Fruit fly (Drosophila melanogaster) whole organism, embryonic: ENCODE measurements around the gene nonA.
A peak's percentile ranks its signal among the peaks of the same experiment; 100 is the strongest.

Experiments
- Abd-B ChIP-seq: fragments of 200-800 bp; sonication (Bioruptor generic); optimal IDR thresholded peaks from 2 replicates; lab custom pipeline; 2018; ENCODE audit warnings: missing biosample characterization, mild to moderate bottlenecking, missing genetic modification characterization, moderate library complexity
- CG10267 ChIP-seq: fragments of 200-800 bp; sonication (Bioruptor generic); optimal IDR thresholded peaks from 2 replicates; lab custom pipeline; 2018; ENCODE audit warnings: missing biosample characterization, mild to moderate bottlenecking, missing genetic modification characterization, moderate library complexity
- CG10321 ChIP-seq: fragments of 200-800 bp; sonication (Bioruptor generic); IDR thresholded peaks from 2 replicates; pipeline ENCODE4 v1.3.6; 2022; ENCODE audit warnings: missing biosample characterization, missing genetic modification characterization
- CG10462 ChIP-seq: fragments of 200-800 bp; sonication (Bioruptor generic); optimal IDR thresholded peaks from 2 replicates; lab custom pipeline; 2016; ENCODE audit warnings: missing biosample characterization, missing genetic modification characterization
- CG11085 ChIP-seq: fragments of 200-800 bp; sonication (Bioruptor generic); IDR thresholded peaks from 2 replicates; pipeline ENCODE4 v1.3.6; 2022; ENCODE audit warnings: missing biosample characterization, missing genetic modification characterization
- CG11560 ChIP-seq: fragments of 200-800 bp; sonication (Bioruptor generic); IDR thresholded peaks from 3 replicates; pipeline ENCODE4 v1.3.6; 2022; ENCODE audit warnings: missing biosample characterization, missing genetic modification characterization
- CG12104 ChIP-seq: fragments of 200-800 bp; sonication (Bioruptor generic); optimal IDR thresholded peaks from 3 replicates; lab custom pipeline; 2016; ENCODE audit warnings: missing biosample characterization, missing genetic modification characterization
- CG14667 ChIP-seq: fragments of 200-800 bp; sonication (Bioruptor generic); IDR thresholded peaks from 2 replicates; pipeline ENCODE4 v1.3.6; 2022; ENCODE audit warnings: missing biosample characterization, missing genetic modification characterization
- CG1602 ChIP-seq: fragments of 200-800 bp; sonication (Bioruptor generic); optimal IDR thresholded peaks from 3 replicates; lab custom pipeline; 2016; ENCODE audit warnings: missing biosample characterization, missing genetic modification characterization
- CG1647 ChIP-seq: fragments of 200-800 bp; sonication (Bioruptor generic); optimal IDR thresholded peaks from 3 replicates; lab custom pipeline; 2016; ENCODE audit warnings: missing biosample characterization, missing genetic modification characterization
- CG2199 ChIP-seq: fragments of 200-800 bp; sonication (Bioruptor generic); IDR thresholded peaks from 3 replicates; pipeline ENCODE4 v1.3.6; 2022; ENCODE audit warnings: missing biosample characterization, missing genetic modification characterization
- CG33213 ChIP-seq: fragments of 200-800 bp; sonication (Bioruptor generic); optimal IDR thresholded peaks from 3 replicates; lab custom pipeline; 2016; ENCODE audit warnings: missing biosample characterization, missing genetic modification characterization
- CG42726 ChIP-seq: fragments of 200-800 bp; sonication (Bioruptor generic); IDR thresholded peaks from 2 replicates; pipeline ENCODE4 v1.3.6; 2022; ENCODE audit warnings: missing biosample characterization, missing genetic modification characterization; ENCODE audit not compliant: partially characterized antibody
- CG5180 ChIP-seq: fragments of 200-800 bp; sonication (Bioruptor generic); optimal IDR thresholded peaks from 3 replicates; lab custom pipeline; 2017; ENCODE audit warnings: missing biosample characterization, missing genetic modification characterization, mild to moderate bottlenecking, moderate library complexity, missing genetic modification reagents
- CG5953 ChIP-seq: fragments of 200-800 bp; sonication (Bioruptor generic); IDR thresholded peaks from 2 replicates; pipeline ENCODE4 v1.3.6; 2022; ENCODE audit warnings: missing biosample characterization, missing genetic modification characterization
- CG6175 ChIP-seq: fragments of 200-800 bp; sonication (Bioruptor generic); IDR thresholded peaks from 3 replicates; pipeline ENCODE4 v1.3.6; 2022; ENCODE audit warnings: missing biosample characterization, missing genetic modification characterization
- CG6813 ChIP-seq: fragments of 200-800 bp; sonication (Bioruptor generic); optimal IDR thresholded peaks from 2 replicates; lab custom pipeline; 2017; ENCODE audit warnings: missing biosample characterization, missing genetic modification characterization, mild to moderate bottlenecking, moderate library complexity, missing genetic modification reagents
- CG9932 ChIP-seq: fragments of 200-800 bp; sonication (Bioruptor generic); IDR thresholded peaks from 2 replicates; pipeline ENCODE4 v1.3.6; 2022; ENCODE audit warnings: missing biosample characterization, missing genetic modification characterization
- CHES-1-like ChIP-seq: fragments of 200-800 bp; sonication (Bioruptor generic); optimal IDR thresholded peaks from 2 replicates; lab custom pipeline; 2016; ENCODE audit warnings: missing biosample characterization, missing genetic modification characterization
- Doc2 ChIP-seq: fragments of 200-800 bp; sonication (Bioruptor generic); IDR thresholded peaks from 2 replicates; pipeline ENCODE4 v1.3.6; 2022; ENCODE audit warnings: missing biosample characterization, missing genetic modification characterization
- Drgx ChIP-seq: fragments of 200-800 bp; sonication (Bioruptor generic); IDR thresholded peaks from 2 replicates; pipeline ENCODE4 v1.3.6; 2022; ENCODE audit warnings: missing biosample characterization, missing genetic modification characterization
- Ets97D ChIP-seq: fragments of 200-800 bp; sonication (Bioruptor generic); optimal IDR thresholded peaks from 3 replicates; lab custom pipeline; 2016; ENCODE audit warnings: missing biosample characterization, missing genetic modification characterization
- Lhr ChIP-seq: fragments of 200-800 bp; sonication (Bioruptor generic); optimal IDR thresholded peaks from 3 replicates; lab custom pipeline; 2017; ENCODE audit warnings: mild to moderate bottlenecking, missing biosample characterization, missing genetic modification reagents, missing genetic modification characterization
- Med ChIP-seq: fragments of 200-800 bp; sonication (Bioruptor generic); peaks from one replicate; lab custom pipeline; 2016; ENCODE audit warnings: missing biosample characterization, missing genetic modification characterization, mild to moderate bottlenecking, inconsistent platforms, moderate library complexity
- Neu2 ChIP-seq: fragments of 200-800 bp; sonication (Bioruptor generic); optimal IDR thresholded peaks from 3 replicates; lab custom pipeline; 2016; ENCODE audit warnings: missing biosample characterization, missing genetic modification characterization, borderline replicate concordance
- Ravus ChIP-seq: fragments of 200-800 bp; sonication (Bioruptor generic); IDR thresholded peaks from 2 replicates; pipeline ENCODE4 v1.3.6; 2022; ENCODE audit warnings: missing biosample characterization, missing genetic modification characterization
- Rfx ChIP-seq: fragments of 200-800 bp; sonication (Bioruptor generic); IDR thresholded peaks from 2 replicates; pipeline ENCODE4 v1.3.6; 2022; ENCODE audit warnings: missing biosample characterization, missing genetic modification characterization
- TFAM ChIP-seq: fragments of 200-800 bp; sonication (Bioruptor generic); optimal IDR thresholded peaks from 2 replicates; lab custom pipeline; 2017; ENCODE audit warnings: missing biosample characterization, missing genetic modification characterization, inconsistent platforms
- az2 ChIP-seq: fragments of 200-800 bp; sonication (Bioruptor generic); optimal IDR thresholded peaks from 3 replicates; lab custom pipeline; 2016; ENCODE audit warnings: missing biosample characterization, missing genetic modification characterization
- eyg ChIP-seq: fragments of 200-800 bp; sonication (Bioruptor generic); optimal IDR thresholded peaks from 3 replicates; lab custom pipeline; 2016; ENCODE audit warnings: missing biosample characterization, missing genetic modification characterization
- gcm ChIP-seq: fragments of 200-800 bp; sonication (Bioruptor generic); optimal IDR thresholded peaks from 2 replicates; lab custom pipeline; 2019; ENCODE audit warnings: missing biosample characterization, mild to moderate bottlenecking, missing genetic modification characterization, moderate library complexity
- gsb-n ChIP-seq: fragments of 200-800 bp; sonication (Bioruptor generic); optimal IDR thresholded peaks from 3 replicates; lab custom pipeline; 2018; ENCODE audit warnings: missing biosample characterization, mild to moderate bottlenecking, missing genetic modification characterization
- h ChIP-seq: fragments of >200 bp; optimal IDR thresholded peaks from 2 replicates; lab custom pipeline; 2017
- hth ChIP-seq: fragments of >200 bp; optimal IDR thresholded peaks from 2 replicates; lab custom pipeline; 2017; ENCODE audit warnings: inconsistent platforms
- kah ChIP-seq: fragments of 200-800 bp; sonication (Bioruptor generic); optimal IDR thresholded peaks from 2 replicates; lab custom pipeline; 2018; ENCODE audit warnings: missing biosample characterization, mild to moderate bottlenecking, missing genetic modification characterization
- nerfin-1 ChIP-seq: fragments of 200-800 bp; sonication (Bioruptor generic); optimal IDR thresholded peaks from 3 replicates; lab custom pipeline; 2019; ENCODE audit warnings: missing biosample characterization, mild to moderate bottlenecking, missing genetic modification characterization, moderate library complexity
- psq ChIP-seq: fragments of 200-800 bp; sonication (Bioruptor generic); optimal IDR thresholded peaks from 2 replicates; lab custom pipeline; 2017; ENCODE audit warnings: missing biosample characterization, missing genetic modification characterization
- repo ChIP-seq: fragments of 200-800 bp; sonication (Bioruptor generic); optimal IDR thresholded peaks from 2 replicates; lab custom pipeline; 2016; ENCODE audit warnings: missing biosample characterization, missing genetic modification characterization
- ro ChIP-seq: fragments of 200-800 bp; sonication (Bioruptor generic); IDR thresholded peaks from 2 replicates; pipeline ENCODE4 v1.3.6; 2022; ENCODE audit warnings: missing biosample characterization, missing genetic modification characterization
- sima ChIP-seq: fragments of 200-800 bp; sonication (Bioruptor generic); optimal IDR thresholded peaks from 2 replicates; lab custom pipeline; 2016; ENCODE audit warnings: missing biosample characterization, missing genetic modification characterization
- slbo ChIP-seq: fragments of 200-800 bp; sonication (Bioruptor generic); IDR thresholded peaks from 2 replicates; pipeline ENCODE4 v1.3.6; 2022; ENCODE audit warnings: missing biosample characterization, missing genetic modification characterization
- slou ChIP-seq: fragments of 200-800 bp; sonication (Bioruptor generic); optimal IDR thresholded peaks from 3 replicates; lab custom pipeline; 2016; ENCODE audit warnings: missing biosample characterization, missing genetic modification characterization
- toy ChIP-seq: fragments of 200-800 bp; sonication (Bioruptor generic); IDR thresholded peaks from 2 replicates; pipeline ENCODE4 v1.3.6; 2022; ENCODE audit warnings: missing biosample characterization, missing genetic modification characterization
- twi ChIP-seq: fragments of 200-800 bp; optimal IDR thresholded peaks from 2 replicates; lab custom pipeline; 2019; ENCODE audit warnings: missing biosample characterization, mild to moderate bottlenecking, missing genetic modification characterization, moderate library complexity
- usp ChIP-seq: fragments of >200 bp; optimal IDR thresholded peaks from 2 replicates; lab custom pipeline; 2017; ENCODE audit warnings: missing biosample characterization, missing genetic modification characterization
- vfl ChIP-seq: fragments of 200-800 bp; sonication (Bioruptor generic); optimal IDR thresholded peaks from 2 replicates; lab custom pipeline; 2016; ENCODE audit warnings: missing biosample characterization, missing genetic modification characterization
- vvl ChIP-seq: fragments of 200-800 bp; sonication (Bioruptor generic); IDR thresholded peaks from 2 replicates; pipeline ENCODE4 v1.3.6; 2022; ENCODE audit warnings: missing biosample characterization, missing genetic modification characterization

nonA gene

DNA sequence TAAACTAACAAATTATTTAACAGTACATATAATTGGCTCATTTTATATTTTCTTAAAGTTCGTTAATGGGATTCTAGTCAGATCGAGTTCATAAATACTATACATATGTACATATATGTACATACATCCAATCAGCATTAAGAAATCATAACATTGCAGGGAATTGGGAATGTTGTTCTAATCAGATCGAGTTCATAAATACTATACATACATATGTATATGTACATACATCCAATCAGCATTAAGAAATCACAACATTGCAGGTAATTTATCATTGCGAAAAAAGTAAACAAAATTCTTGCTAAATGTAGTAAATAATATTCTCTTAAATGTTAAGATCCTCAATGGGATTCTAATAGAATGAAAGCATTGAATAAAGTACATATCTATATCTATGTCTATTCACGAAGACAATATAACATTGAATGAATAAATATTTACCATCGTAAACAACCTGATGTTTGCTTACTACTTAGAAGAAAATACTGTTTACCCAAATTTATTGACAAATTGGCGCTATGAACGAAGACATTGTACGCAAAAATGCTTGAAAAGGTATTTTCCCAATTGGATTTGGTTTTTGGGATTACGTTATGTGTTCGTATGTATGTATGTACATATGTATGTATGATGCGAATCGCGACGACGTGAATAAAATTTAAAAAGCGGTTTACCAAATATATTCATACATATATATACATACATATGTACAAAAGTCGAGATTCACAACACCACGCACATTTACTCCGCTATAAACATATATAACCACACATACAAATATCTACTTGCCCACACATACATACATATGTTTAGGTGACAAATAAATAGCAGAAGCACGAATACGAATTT lies 22.5 kb downstream of the nonA start (continued):
- TF ChIP-seq CG9932 (GFP tag; lab: Robert Waterston, UW) (no peak; the same call in 1 of the 2 replicates), Ravus (no peak; the same call in 1 of the 2 replicates), vfl (GFP tag; lab: Kevin White, UChicago) (no peak), CG11085 (GFP tag; lab: Robert Waterston, UW) (peak; percentile 30; the same call in 1 of the 2 replicates), CG1647 (GFP tag; lab: Kevin White, UChicago) (no peak), CG5953 (GFP tag; lab: Robert Waterston, UW) (no peak), gcm (GFP tag; lab: Kevin White, UChicago) (peak; percentile 82), Rfx (GFP tag; lab: Robert Waterston, UW) (peak; percentile 68; the same call in 1 of the 2 replicates), CG10321 (GFP tag; lab: Robert Waterston, UW) (no peak), vvl (GFP tag; lab: Robert Waterston, UW) (peak; percentile 41; the same call in 1 of the 2 replicates), Neu2 (no peak), Ets97D (GFP tag; lab: Kevin White, UChicago) (no peak), Med (GFP tag; lab: Kevin White, UChicago) (peak; percentile 90), TFAM (GFP tag; lab: Kevin White, UChicago) (peak; percentile 0), CG11560 (tag; lab: Robert Waterston, UW) (no peak), CG6175 (GFP tag; lab: Robert Waterston, UW) (no peak), CG42726 (GFP tag; lab: Robert Waterston, UW) (no peak), CG33213 (peak; percentile 45), Abd-B (GFP tag; lab: Kevin White, UChicago) (no peak), Doc2 (GFP tag; lab: Robert Waterston, UW) (no peak)

DNA sequence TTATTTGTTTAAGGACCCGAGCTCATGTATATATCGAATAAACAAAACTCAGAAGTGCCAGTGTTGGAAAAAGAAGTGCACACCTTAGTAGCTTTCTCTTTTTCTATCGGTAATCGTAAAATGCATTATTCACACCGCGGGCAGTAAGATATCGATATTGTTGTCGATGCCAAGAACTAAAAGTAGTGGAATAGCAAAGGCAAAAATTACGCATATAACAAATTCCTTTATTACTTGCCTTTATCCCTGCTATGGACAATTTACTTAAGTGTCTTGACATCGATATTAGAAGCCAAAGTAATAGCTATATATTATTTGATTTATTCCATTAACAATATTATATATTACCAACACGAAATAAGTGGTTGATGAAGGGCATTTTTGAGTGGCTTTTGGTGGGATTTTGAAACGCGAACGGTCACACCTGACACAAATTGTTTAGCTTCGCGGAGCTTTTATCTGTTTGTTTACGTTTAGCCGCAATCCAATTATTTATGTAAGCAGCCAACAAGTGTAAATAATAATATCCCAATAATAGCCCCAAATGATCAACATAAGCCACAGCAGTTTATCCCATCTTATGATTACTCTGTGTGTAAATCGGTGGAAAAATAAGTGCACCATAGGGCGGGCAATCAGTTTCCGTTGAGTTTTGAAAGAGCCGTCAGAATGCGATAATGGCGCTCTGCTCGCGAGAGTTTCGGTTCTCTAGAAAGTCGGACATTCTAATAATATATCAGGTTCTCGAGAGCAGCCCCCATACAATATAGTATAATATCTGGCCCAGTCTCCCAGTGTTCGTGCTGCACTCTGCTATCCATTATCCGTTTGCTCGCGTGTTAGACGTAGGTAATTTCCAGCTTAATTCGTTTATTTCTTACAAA lies 23.7 kb downstream of the nonA start, which contains the start of the genes CG9992 and CG4239:
CG9992 (minus strand) TSS at position 66 of the 884 bp plus-strand sequence.
CG4239 (plus strand) TSS at position 436 of the 884 bp plus-strand sequence.
- TF ChIP-seq CG6813 (GFP tag; lab: Kevin White, UChicago) (peak; percentile 6), usp (no peak), CG5180 (no peak), h (no peak), repo (GFP tag; lab: Kevin White, UChicago) (no peak), Drgx (no peak; the same call in 1 of the 2 replicates), eyg (no peak), Lhr (GFP tag; lab: Kevin White, UChicago) (peak; percentile 78), toy (GFP tag; lab: Robert Waterston, UW) (no peak), ro (GFP tag; lab: Robert Waterston, UW) (no peak), sima (GFP tag; lab: Kevin White, UChicago) (no peak), psq (GFP tag; lab: Kevin White, UChicago) (no peak), az2 (peak; percentile 63), slbo (GFP tag; lab: Robert Waterston, UW) (peak; percentile 76), nerfin-1 (tag; lab: Kevin White, UChicago) (peak; percentile 29), CG11560 (tag; lab: Robert Waterston, UW) (0 out of 3 replicates have a peak, but pooled peaks have one; percentile 51), CG10462 (GFP tag; lab: Kevin White, UChicago) (peak; percentile 26), CG2199 (GFP tag; lab: Robert Waterston, UW) (no peak), CG1602 (GFP tag; lab: Kevin White, UChicago) (peak; percentile 62), CG14667 (0 out of 2 replicates have a peak, but pooled peaks have one; percentile 7), hth (lab: Kevin White, UChicago) (no peak), CG6175 (GFP tag; lab: Robert Waterston, UW) (no peak), CG10267 (tag; lab: Kevin White, UChicago) (peak; percentile 93), kah (GFP tag; lab: Kevin White, UChicago) (peak; percentile 11), slou (GFP tag; lab: Kevin White, UChicago) (peak; percentile 60), CHES-1-like (GFP tag; lab: Kevin White, UChicago) (peak; percentile 57), twi (tag; lab: Kevin White, UChicago) (peak; percentile 58), CG12104 (GFP tag; lab: Kevin White, UChicago) (peak; percentile 36), gsb-n (tag; lab: Kevin White, UChicago) (no peak)
